Worm (Caenorhabditis elegans): ENCODE measurements around the gene fis-1.

DNA sequence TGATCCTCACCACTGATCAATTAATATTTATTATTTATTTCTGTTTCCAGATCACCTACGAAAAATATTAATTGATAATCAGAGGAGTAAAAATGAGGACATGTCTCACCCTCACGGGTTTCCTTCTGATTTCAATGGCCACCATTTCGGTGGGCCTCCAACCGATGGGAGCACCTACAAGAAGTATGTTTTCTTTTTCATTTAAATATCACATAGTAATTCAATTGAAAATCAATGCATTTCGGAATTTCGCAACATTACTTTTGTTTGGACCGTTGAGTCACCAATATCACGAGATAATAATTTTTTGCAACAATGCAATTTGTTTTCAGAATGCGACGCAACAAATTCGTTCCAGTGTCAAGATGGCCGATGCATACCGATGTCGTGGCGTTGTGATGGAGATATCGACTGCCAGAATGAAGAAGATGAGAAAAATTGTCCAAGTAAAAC lies 28.4 kb downstream of the fis-1 start, which contains the start of gene gldi-2:
- no peak for TF ChIP-seq ref-1 (GFP tag; conservative IDR thresholded peaks at IDR 0.05)
- no peak for TF ChIP-seq med-1 (GFP tag; optimal IDR thresholded peaks at IDR 0.05; ENCODE audit: insufficient read depth)
- no peak for TF ChIP-seq flt-1 (GFP tag; IDR thresholded peaks at IDR 0.05)
- TF ChIP-seq ztf-23 (GFP tag; IDR thresholded peaks at IDR 0.05): no peak
- TF ChIP-seq klf-2 (GFP tag; conservative IDR thresholded peaks at IDR 0.05): no peak
- TF ChIP-seq T22C8.4 (GFP tag; IDR thresholded peaks at IDR 0.05): no peak
- no peak for TF ChIP-seq tab-1 (GFP tag; IDR thresholded peaks at IDR 0.05)
- TF ChIP-seq ztf-29 (GFP tag; IDR thresholded peaks at IDR 0.05): no peak
- no peak for TF ChIP-seq cog-1 (tag; optimal IDR thresholded peaks at IDR 0.05)
